Fruit fly (Drosophila melanogaster): ENCODE results near the gene CG17129.

Gene CG17129

dm6 chr3L:681793-682369, 1.8 kb upstream of the CG17129 start (continued):
- TF ChIP-seq Nf-YB (GFP tag; optimal IDR thresholded peaks at IDR 0.05) (peak; percentile 28), CG2875 (GFP tag; optimal IDR thresholded peaks at IDR 0.05) (peak; percentile 25), Jarid2 (GFP tag; optimal IDR thresholded peaks at IDR 0.05) (peak; percentile 51), CG9797 (GFP tag; optimal IDR thresholded peaks at IDR 0.05) (peak; percentile 48), CrebB (tag; optimal IDR thresholded peaks at IDR 0.05) (peak; percentile 53), ewg (GFP tag; optimal IDR thresholded peaks at IDR 0.05) (peak; percentile 71), YL-1 (GFP tag; optimal IDR thresholded peaks at IDR 0.05) (peak; percentile 63), CG13424 (tag; optimal IDR thresholded peaks at IDR 0.05) (peak; percentile 24), Stat92E (GFP tag; optimal IDR thresholded peaks at IDR 0.05) (peak in 1 of 3 experiments; percentile 27), gem (tag; optimal IDR thresholded peaks at IDR 0.05) (no peak), Antp (GFP tag; optimal IDR thresholded peaks at IDR 0.05) (peak; percentile 29), Hr39 (optimal IDR thresholded peaks at IDR 0.05) (no peak), lab (GFP tag; optimal IDR thresholded peaks at IDR 0.05) (peak; percentile 80), crol (GFP tag; IDR thresholded peaks at IDR 0.05) (peak; percentile 34; the same call in 1 of the 2 replicates), Dll (GFP tag; IDR thresholded peaks at IDR 0.05; ENCODE audit: partially characterized antibody) (peak; percentile 41; the same call in 2 of the 4 replicates), Hr78 (GFP tag; optimal IDR thresholded peaks at IDR 0.05) (no peak), CG30020 (tag; optimal IDR thresholded peaks at IDR 0.05) (peak; percentile 10), dmrt99B (tag; optimal IDR thresholded peaks at IDR 0.05) (no peak), CG1233 (GFP tag; optimal IDR thresholded peaks at IDR 0.05) (peak; percentile 50), CG32767 (GFP tag; IDR thresholded peaks at IDR 0.05) (peak; percentile 56; the same call in 1 of the 2 replicates), CG12299 (tag; optimal IDR thresholded peaks at IDR 0.05) (peak; percentile 46), slbo (GFP tag; IDR thresholded peaks at IDR 0.05) (peak; percentile 47; the same call in 1 of the 2 replicates), CG17612 (GFP tag; IDR thresholded peaks at IDR 0.05) (no peak), tup (GFP tag; optimal IDR thresholded peaks at IDR 0.05) (no peak), Abd-B (GFP tag; optimal IDR thresholded peaks at IDR 0.05) (peak; percentile 26), kni (GFP tag; optimal IDR thresholded peaks at IDR 0.05) (peak; percentile 96), CG33213 (GFP tag; optimal IDR thresholded peaks at IDR 0.05) (peak; percentile 60), lmd (GFP tag; IDR thresholded peaks at IDR 0.05) (0 out of 2 replicates have a peak, but pooled peaks have one; percentile 5), CG3163 (GFP tag; optimal IDR thresholded peaks at IDR 0.05) (no peak), hb (GFP tag; IDR thresholded peaks at IDR 0.05; ENCODE audit: partially characterized antibody) (no peak), CG4424 (GFP tag; optimal IDR thresholded peaks at IDR 0.05) (peak; percentile 27), CG10274 (GFP tag; optimal IDR thresholded peaks at IDR 0.05) (no peak), CG7271 (tag; optimal IDR thresholded peaks at IDR 0.05) (peak; percentile 19), fru (optimal IDR thresholded peaks at IDR 0.05) (no peak), tio (GFP tag; optimal IDR thresholded peaks at IDR 0.05) (no peak), CG3995 (GFP tag; optimal IDR thresholded peaks at IDR 0.05) (no peak), chinmo (GFP tag; IDR thresholded peaks at IDR 0.05; ENCODE audit: partially characterized antibody) (peak; percentile 46; the same call in 1 of the 4 replicates), Nf-YC (tag; optimal IDR thresholded peaks at IDR 0.05) (peak; percentile 39), CG18764 (GFP tag; optimal IDR thresholded peaks at IDR 0.05) (no peak), NC2α (GFP tag; optimal IDR thresholded peaks at IDR 0.05) (no peak), CG2202 (tag; optimal IDR thresholded peaks at IDR 0.05) (no peak), Fer2 (tag; optimal IDR thresholded peaks at IDR 0.05) (no peak), B-H2 (GFP tag; optimal IDR thresholded peaks at IDR 0.05) (peak; percentile 82)
